Worm (Caenorhabditis elegans): ENCODE measurements around the gene kvs-4.
"Not testable (repeated sequence)": the region's sequence is repeated elsewhere in the genome, so short reads cannot be mapped to it uniquely, and the experiment has no call there.

DNA sequence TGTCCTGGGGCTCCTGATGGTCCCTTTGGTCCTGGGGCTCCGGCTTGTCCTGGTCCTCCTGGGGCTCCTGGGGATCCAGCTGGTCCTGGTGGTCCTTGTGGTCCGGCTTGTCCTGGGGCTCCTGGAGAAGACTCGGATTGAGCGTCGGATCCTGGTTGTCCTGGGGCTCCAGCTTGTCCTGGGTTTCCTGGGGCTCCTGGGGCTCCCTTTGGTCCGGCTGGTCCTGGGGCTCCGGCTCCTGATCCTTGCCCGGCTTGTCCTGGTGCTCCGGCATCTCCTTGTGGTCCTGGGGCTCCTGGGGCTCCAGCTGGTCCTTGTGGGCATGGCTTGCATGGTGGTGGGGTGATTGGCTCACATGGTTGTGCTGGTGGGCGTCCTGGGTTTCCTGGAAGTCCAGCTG is 27.6 kb upstream of the kvs-4 start:
- TF ChIP-seq zag-1 (tag; optimal IDR thresholded peaks at IDR 0.05); lin-39 (tag; optimal IDR thresholded peaks at IDR 0.05); ama-1 (optimal IDR thresholded peaks at IDR 0.05); aly-2 (tag; optimal IDR thresholded peaks at IDR 0.05); mdl-1 (tag; optimal IDR thresholded peaks at IDR 0.05); R02D3.7 (tag; optimal IDR thresholded peaks at IDR 0.05); spr-3 (GFP tag; optimal IDR thresholded peaks at IDR 0.05); nhr-237 (tag; optimal IDR thresholded peaks at IDR 0.05); nhr-76 (tag; optimal IDR thresholded peaks at IDR 0.05); daf-19 (GFP tag; conservative IDR thresholded peaks at IDR 0.05); snpc-4 (tag; optimal IDR thresholded peaks at IDR 0.05); nhr-25 (tag; optimal IDR thresholded peaks at IDR 0.05; ENCODE audit: borderline replicate concordance, insufficient read depth); ZK546.5 (tag; optimal IDR thresholded peaks at IDR 0.05): not testable (repeated sequence)
- 0 out of 2 replicates have a peak, but pooled peaks have one; percentile 50 for TF ChIP-seq D1046.2 (GFP tag; IDR thresholded peaks at IDR 0.05)
